Worm (Caenorhabditis elegans) whole organism, late embryonic: ENCODE results near the gene aaim-1.

Source experiments
- ama-1 ChIP-seq: fragments of 150-350 bp; optimal IDR thresholded peaks from 2 replicates; lab custom pipeline; 2014
- ceh-31 ChIP-seq: sonication (generic microtip); optimal IDR thresholded peaks from 2 replicates; lab custom pipeline; 2016; ENCODE audit warnings: missing genetic modification characterization, missing compliant biosample characterization
- ceh-34 ChIP-seq: sonication (generic microtip); optimal IDR thresholded peaks from 2 replicates; lab custom pipeline; 2016; ENCODE audit warnings: mild to moderate bottlenecking, missing genetic modification characterization, missing compliant biosample characterization
- pag-3 ChIP-seq: sonication (generic microtip); optimal IDR thresholded peaks from 2 replicates; lab custom pipeline; 2016; ENCODE audit warnings: missing compliant biosample characterization, missing genetic modification characterization, borderline replicate concordance
- pha-4 ChIP-seq: fragments of 150-350 bp; optimal IDR thresholded peaks from 2 replicates; lab custom pipeline; 2018; ENCODE audit warnings: missing biosample characterization, missing genetic modification reagents, missing genetic modification characterization
- ttx-3 ChIP-seq: sonication (generic microtip); optimal IDR thresholded peaks from 2 replicates; lab custom pipeline; 2016; ENCODE audit warnings: missing genetic modification reagents, missing genetic modification characterization, missing compliant biosample characterization
- zip-5 ChIP-seq: sonication (generic microtip); optimal IDR thresholded peaks from 2 replicates; lab custom pipeline; 2016; ENCODE audit warnings: missing genetic modification characterization, missing compliant biosample characterization

ce11 chrX:6575992-6576391, 13.8 kb upstream of the aaim-1 start:
- no peak for TF ChIP-seq pha-4 (tag; lab: Kevin White, UChicago)
- no peak for TF ChIP-seq ama-1 (lab: Kevin White, UChicago)
- TF ChIP-seq ceh-31 (tag; lab: Kevin White, UChicago) = no peak
- TF ChIP-seq zip-5 (tag; lab: Kevin White, UChicago) = no peak
- TF ChIP-seq ttx-3 (tag; lab: Kevin White, UChicago) = no peak
- TF ChIP-seq ceh-34 = no peak
- no peak for TF ChIP-seq pag-3 (tag; lab: Kevin White, UChicago)
